Worm (Caenorhabditis elegans) whole organism, midembryonic: ENCODE results near the gene srh-70.

Experiments
- T22C8.4 ChIP-seq: fragments of 200-800 bp; sonication (Bioruptor generic); IDR thresholded peaks from 2 replicates; pipeline ENCODE4 v1.3.6; 2022; ENCODE audit warnings: missing genetic modification characterization, missing compliant biosample characterization
- cog-1 ChIP-seq: sonication (generic microtip); optimal IDR thresholded peaks from 2 replicates; lab custom pipeline; 2016; ENCODE audit warnings: missing genetic modification characterization, missing compliant biosample characterization
- flt-1 ChIP-seq: fragments of 200-800 bp; sonication (Bioruptor generic); IDR thresholded peaks from 2 replicates; pipeline ENCODE4 v1.3.6; 2022; ENCODE audit warnings: missing genetic modification characterization, missing compliant biosample characterization
- klf-2 ChIP-seq: fragments of 200-800 bp; sonication (Bioruptor generic); conservative IDR thresholded peaks from 2 replicates; pipeline ENCODE4 v1.3.6; 2022; ENCODE audit warnings: missing genetic modification reagents, missing genetic modification characterization, missing compliant biosample characterization
- med-1 ChIP-seq: sonication (generic microtip); optimal IDR thresholded peaks from 2 replicates; lab custom pipeline; 2017; ENCODE audit warnings: missing genetic modification characterization, mild to moderate bottlenecking, missing compliant biosample characterization, antibody characterized with exemption, missing genetic modification reagents; ENCODE audit not compliant: insufficient read depth
- ref-1 ChIP-seq: fragments of 200-800 bp; sonication (Bioruptor generic); conservative IDR thresholded peaks from 2 replicates; pipeline ENCODE4 v1.3.6; 2022; ENCODE audit warnings: missing genetic modification reagents, missing genetic modification characterization, missing compliant biosample characterization
- tab-1 ChIP-seq: fragments of 200-800 bp; sonication (Bioruptor generic); IDR thresholded peaks from 2 replicates; pipeline ENCODE4 v1.3.6; 2022; ENCODE audit warnings: missing genetic modification characterization, missing compliant biosample characterization
- ztf-23 ChIP-seq: fragments of 200-800 bp; sonication (Bioruptor generic); IDR thresholded peaks from 2 replicates; pipeline ENCODE4 v1.3.6; 2022; ENCODE audit warnings: missing genetic modification reagents, missing genetic modification characterization, missing compliant biosample characterization
- ztf-29 ChIP-seq: fragments of 200-800 bp; sonication (Bioruptor generic); IDR thresholded peaks from 2 replicates; pipeline ENCODE4 v1.3.6; 2022; ENCODE audit warnings: missing genetic modification reagents, missing genetic modification characterization, missing compliant biosample characterization

The srh-70 gene

DNA sequence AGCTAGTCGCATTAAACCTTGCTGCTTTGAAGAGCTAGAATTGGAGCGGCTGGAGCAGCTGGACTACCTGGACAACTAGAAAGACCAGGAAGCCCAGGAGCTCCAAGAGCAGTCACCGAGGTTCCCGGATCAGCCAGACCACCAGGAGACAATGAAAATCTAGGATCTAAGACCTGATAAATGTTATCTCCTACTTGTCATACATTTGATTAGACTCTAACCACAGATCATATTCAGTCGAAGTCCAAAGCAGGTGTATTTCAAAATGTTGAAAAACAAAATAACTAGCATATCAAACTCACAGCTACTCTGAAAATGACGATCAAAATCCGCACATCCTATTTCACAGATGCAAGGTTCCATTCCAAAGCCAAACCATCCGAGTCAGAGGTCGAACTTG is 26.7 kb downstream of the srh-70 start, which contains the start of gene srz-6:
Gene srz-6, plus strand, starts transcription at position 301 of the 400 bp plus-strand sequence.
- TF ChIP-seq flt-1 (GFP tag; lab: Robert Waterston, UW) (no peak), T22C8.4 (GFP tag; lab: Robert Waterston, UW) (no peak), cog-1 (tag; lab: Kevin White, UChicago) (no peak), med-1 (no peak)

DNA sequence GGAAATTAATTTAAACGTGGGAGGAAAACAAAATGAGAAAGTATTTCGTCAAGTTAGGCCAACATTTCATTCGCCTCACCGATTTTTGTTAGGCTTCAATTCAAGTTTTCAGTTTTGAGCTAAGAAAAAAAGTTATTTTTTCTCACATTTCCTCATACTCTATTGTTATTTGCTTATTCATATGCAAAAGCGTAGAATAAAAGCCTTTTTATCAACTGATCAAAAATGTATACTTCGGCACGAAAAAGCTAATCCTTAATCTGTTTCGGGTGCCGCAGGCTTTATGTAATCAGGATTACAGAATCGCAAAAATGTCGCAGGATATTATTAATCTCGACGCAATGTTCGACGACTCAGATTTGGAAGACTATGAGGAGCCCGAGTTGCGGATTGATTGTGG is 28.8 kb downstream of the srh-70 start, which contains the start of gene T21B4.15:
Gene T21B4.15, plus strand, starts transcription at position 301 of the 400 bp plus-strand sequence.
- TF ChIP-seq ztf-23 (GFP tag; lab: Robert Waterston, UW) = no peak
- no peak for TF ChIP-seq T22C8.4 (GFP tag; lab: Robert Waterston, UW)
- TF ChIP-seq flt-1 (GFP tag; lab: Robert Waterston, UW) = no peak
- TF ChIP-seq klf-2 = no peak
- no peak for TF ChIP-seq ztf-29
- no peak for TF ChIP-seq tab-1
- no peak for TF ChIP-seq ref-1 (GFP tag; lab: Robert Waterston, UW)
- no peak for TF ChIP-seq med-1
- TF ChIP-seq cog-1 (tag; lab: Kevin White, UChicago) = no peak

DNA sequence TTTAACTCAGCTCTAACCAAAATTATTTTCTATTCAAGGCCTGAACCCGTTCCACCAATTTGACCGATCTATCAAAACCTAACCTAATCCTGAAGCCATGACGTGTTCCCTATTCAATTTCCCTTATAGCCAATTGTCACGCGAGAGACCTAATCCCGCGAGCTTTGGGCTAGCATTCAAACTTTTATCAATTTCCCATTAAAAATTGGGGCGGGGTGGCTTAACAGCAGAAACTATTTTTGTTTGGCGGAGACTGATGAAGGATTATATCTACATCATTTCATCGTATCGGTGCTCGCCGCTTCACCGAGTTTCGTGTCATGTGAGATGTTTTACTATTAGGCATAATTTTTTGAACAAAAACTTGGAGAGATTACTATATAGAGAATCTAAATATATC is 29.8 kb downstream of the srh-70 start:
- TF ChIP-seq ztf-23 (GFP tag; lab: Robert Waterston, UW) = no peak
- no peak for TF ChIP-seq ztf-29
- no peak for TF ChIP-seq tab-1
- TF ChIP-seq flt-1 (GFP tag; lab: Robert Waterston, UW) = no peak
- no peak for TF ChIP-seq T22C8.4 (GFP tag; lab: Robert Waterston, UW)
- TF ChIP-seq med-1 = no peak
- TF ChIP-seq ref-1 (GFP tag; lab: Robert Waterston, UW) = no peak
- TF ChIP-seq klf-2 = no peak
- TF ChIP-seq cog-1 (tag; lab: Kevin White, UChicago) = no peak

DNA sequence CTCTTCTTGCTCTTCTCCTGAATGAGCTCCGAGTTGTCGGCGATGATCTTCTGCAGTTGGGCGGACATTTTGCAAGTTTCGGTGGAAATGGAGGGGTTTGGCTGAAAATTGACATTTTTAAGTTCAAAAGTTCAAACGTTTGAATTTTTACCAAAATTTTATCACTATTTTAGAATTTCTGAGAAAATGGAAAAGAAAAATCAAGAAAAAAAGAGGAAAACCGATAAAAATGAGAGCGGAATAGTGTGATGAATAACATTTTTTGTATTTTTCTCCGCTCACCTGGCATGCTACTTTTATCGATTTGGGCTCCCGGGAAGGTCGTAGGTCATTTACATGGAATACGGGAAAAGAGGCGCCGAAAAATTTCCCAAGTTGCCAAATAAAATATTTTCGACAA is 33.6 kb downstream of the srh-70 start, which contains the start of gene F15A4.10:
Gene F15A4.10, minus strand, starts transcription at position 101 of the 400 bp plus-strand sequence.
- TF ChIP-seq ztf-23 (GFP tag; lab: Robert Waterston, UW) = no peak
- TF ChIP-seq cog-1 (tag; lab: Kevin White, UChicago) = no peak
- TF ChIP-seq T22C8.4 (GFP tag; lab: Robert Waterston, UW) = no peak
- TF ChIP-seq tab-1 = no peak
- no peak for TF ChIP-seq ref-1 (GFP tag; lab: Robert Waterston, UW)
- TF ChIP-seq ztf-29 = no peak
- TF ChIP-seq med-1 = no peak
- no peak for TF ChIP-seq klf-2
- no peak for TF ChIP-seq flt-1 (GFP tag; lab: Robert Waterston, UW)

DNA sequence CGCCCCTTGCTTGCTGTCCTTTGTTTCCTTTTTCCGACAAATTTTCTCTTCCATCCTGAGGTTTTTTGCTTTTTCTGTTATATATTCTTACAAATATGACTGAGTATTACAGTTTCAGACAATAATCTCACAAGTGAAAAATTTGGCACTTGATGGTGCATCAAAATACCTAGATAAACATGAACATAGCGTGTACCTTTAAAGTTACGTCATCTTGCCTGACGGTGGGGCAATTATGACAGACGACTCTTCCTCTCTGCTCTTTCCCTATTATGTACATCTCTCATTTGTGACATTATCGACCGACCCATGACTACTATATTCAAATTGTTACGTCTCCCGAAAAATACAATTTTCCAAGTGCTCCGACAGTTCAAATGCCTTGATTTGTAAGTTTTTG is 36.0 kb downstream of the srh-70 start, which contains the start of gene fbxb-102:
Gene fbxb-102, plus strand, starts transcription at position 301 of the 400 bp plus-strand sequence.
- TF ChIP-seq ref-1 (GFP tag; lab: Robert Waterston, UW) (no peak), flt-1 (GFP tag; lab: Robert Waterston, UW) (no peak), med-1 (no peak), klf-2 (no peak), T22C8.4 (GFP tag; lab: Robert Waterston, UW) (no peak), ztf-23 (GFP tag; lab: Robert Waterston, UW) (no peak), tab-1 (no peak), cog-1 (tag; lab: Kevin White, UChicago) (no peak), ztf-29 (no peak)

DNA sequence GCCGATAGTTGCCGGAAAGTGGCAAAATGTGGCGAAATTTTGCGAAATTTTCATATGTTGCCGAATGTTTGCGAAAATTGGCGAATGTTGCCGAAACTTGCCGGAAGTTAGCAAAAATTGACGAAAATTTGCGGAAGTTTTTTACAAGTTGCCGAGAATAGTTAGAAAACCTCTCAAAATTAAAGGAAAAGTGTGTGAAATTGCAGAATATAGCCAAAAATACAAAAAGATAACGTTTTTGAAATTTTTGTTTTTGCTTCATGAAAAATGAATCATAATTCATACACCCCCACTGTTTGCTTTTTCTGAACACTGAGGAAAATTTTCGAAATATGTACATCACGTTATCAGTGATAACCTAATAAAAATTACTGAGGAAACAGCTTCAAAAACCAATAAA is 37.0 kb downstream of the srh-70 start:
- TF ChIP-seq flt-1 (GFP tag; lab: Robert Waterston, UW) = no peak
- TF ChIP-seq T22C8.4 (GFP tag; lab: Robert Waterston, UW) = no peak
- TF ChIP-seq tab-1 = no peak

DNA sequence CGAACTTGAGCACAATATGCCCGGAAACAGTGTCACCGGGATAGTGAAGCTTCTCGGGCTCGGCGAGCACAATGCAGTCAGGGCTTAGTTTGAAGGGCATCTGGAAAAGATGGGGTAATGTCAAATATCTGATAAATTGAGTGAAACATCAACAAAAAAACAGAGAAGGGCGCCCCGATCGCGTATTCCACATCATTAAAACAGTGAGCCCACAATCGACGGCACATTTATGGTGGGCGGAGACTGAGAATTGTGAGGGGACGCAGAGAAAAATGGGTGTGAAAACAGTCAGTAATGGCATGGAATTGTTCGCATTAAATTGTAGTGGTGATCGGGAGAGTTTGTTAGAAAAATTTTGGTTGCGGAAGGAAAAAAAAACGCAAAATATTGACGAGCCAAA is 37.8 kb downstream of the srh-70 start, which contains the start of gene arrd-9:
Gene arrd-9, minus strand, starts transcription at position 101 of the 400 bp plus-strand sequence.
- no peak for TF ChIP-seq flt-1 (GFP tag; lab: Robert Waterston, UW)
- no peak for TF ChIP-seq med-1
- TF ChIP-seq ztf-23 (GFP tag; lab: Robert Waterston, UW) = no peak
- TF ChIP-seq T22C8.4 (GFP tag; lab: Robert Waterston, UW) = no peak
- no peak for TF ChIP-seq klf-2
- TF ChIP-seq ref-1 (GFP tag; lab: Robert Waterston, UW) = no peak
- TF ChIP-seq cog-1 (tag; lab: Kevin White, UChicago) = no peak
- no peak for TF ChIP-seq tab-1
- TF ChIP-seq ztf-29 = no peak

DNA sequence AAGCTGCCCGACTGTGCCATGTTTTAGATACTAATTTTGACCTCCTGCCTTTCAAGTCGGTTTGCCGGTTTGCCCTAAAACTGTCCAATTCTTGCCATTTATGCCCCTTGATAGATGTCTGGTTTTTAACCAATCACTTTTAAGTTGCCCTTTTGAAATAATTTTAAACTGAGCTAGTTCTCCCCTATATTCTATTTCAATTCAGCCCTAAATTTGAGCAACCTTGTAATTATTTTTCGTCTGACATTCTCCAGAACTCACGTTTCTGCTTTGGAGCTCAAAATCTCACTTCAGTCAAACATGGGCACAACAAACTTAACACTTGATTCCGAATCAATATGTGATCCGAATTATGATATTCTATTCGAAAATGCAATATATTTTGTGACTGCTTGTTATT is 45.3 kb downstream of the srh-70 start, which contains the start of gene srg-17:
Gene srg-17, plus strand, starts transcription at position 301 of the 400 bp plus-strand sequence.
- no peak for TF ChIP-seq ref-1 (GFP tag; lab: Robert Waterston, UW)
- TF ChIP-seq T22C8.4 (GFP tag; lab: Robert Waterston, UW) = no peak
- TF ChIP-seq ztf-29 = no peak
- no peak for TF ChIP-seq flt-1 (GFP tag; lab: Robert Waterston, UW)
- TF ChIP-seq klf-2 = no peak
- TF ChIP-seq tab-1 = no peak
- no peak for TF ChIP-seq cog-1 (tag; lab: Kevin White, UChicago)
- TF ChIP-seq ztf-23 (GFP tag; lab: Robert Waterston, UW) = no peak
- no peak for TF ChIP-seq med-1

DNA sequence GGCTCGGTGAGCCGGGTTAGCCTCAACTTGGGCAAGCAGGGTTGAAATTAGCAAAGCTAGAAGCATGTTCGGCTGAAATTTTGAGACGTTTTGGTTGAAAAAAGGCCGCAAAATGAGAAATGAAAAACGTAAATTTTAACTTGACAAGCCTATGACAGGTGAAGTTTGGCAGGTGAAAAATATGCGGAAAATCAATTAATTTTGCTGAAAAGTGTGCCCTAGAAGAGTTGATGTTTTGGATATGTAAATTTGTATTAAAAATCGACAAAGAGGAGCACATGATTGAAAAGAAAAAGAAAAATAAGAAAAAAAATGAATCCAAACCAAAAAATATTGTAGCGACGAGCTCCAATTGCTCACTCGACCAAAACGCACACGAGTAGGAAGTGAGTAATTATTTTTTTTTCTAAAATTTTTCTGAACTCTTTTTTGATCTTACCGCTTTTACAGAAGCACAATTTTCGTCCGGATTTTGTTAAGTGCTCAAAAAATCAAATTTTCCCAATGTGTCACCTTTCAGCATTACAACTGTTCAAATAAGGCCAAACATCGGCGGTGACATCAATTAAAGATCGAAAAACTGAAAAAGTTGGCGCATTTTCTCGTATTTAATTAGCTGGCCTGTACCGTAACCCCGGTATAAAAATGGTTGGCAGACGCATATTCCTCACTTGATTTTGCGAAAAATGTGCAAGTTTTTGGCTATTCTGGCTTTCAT is 47.4 kb downstream of the srh-70 start, which contains the start of the genes F15A4.5 and phat-8:
Gene F15A4.5, minus strand, starts transcription at position 101 of the 718 bp plus-strand sequence.
Gene phat-8, plus strand, starts transcription at position 668 of the 718 bp plus-strand sequence.
- TF ChIP-seq ztf-23 (GFP tag; lab: Robert Waterston, UW) (no peak), ref-1 (GFP tag; lab: Robert Waterston, UW) (no peak)

DNA sequence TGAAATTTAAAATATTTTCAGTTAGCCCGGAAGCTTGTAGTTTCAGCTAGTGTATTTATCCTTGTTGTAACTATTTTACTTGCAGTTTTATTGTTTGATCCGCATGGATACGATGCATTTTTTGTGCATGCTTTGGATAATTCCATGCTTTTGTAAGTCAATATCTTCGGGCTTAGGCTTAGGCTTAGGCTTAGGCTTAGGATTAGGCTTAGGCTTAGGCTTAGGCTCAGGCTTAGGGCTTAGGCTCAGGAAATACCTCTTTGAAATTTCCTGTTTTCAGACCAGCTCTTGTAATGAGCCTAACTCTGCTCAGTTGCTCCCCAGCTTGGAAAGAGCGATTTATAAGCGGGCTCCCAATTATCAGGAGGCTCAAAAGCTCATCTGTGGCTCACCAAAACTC is 51.6 kb downstream of the srh-70 start, which contains the start of gene srg-16:
Gene srg-16, plus strand, starts transcription at position 87 of the 400 bp plus-strand sequence.
- TF ChIP-seq cog-1 (tag; lab: Kevin White, UChicago) (no peak), ztf-23 (GFP tag; lab: Robert Waterston, UW) (no peak), klf-2 (no peak), tab-1 (no peak), med-1 (no peak), T22C8.4 (GFP tag; lab: Robert Waterston, UW) (no peak), ref-1 (GFP tag; lab: Robert Waterston, UW) (no peak), flt-1 (GFP tag; lab: Robert Waterston, UW) (no peak)
